Fruit fly (Drosophila melanogaster) whole organism, embryonic: ENCODE measurements around the gene Trim9.

Source experiments
- Atf-2 ChIP-seq: fragments of 200-800 bp; sonication (Bioruptor generic); optimal IDR thresholded peaks from 2 replicates; lab custom pipeline; 2016; ENCODE audit warnings: missing biosample characterization, missing genetic modification characterization
- Awh ChIP-seq: fragments of 200-800 bp; sonication (Bioruptor generic); IDR thresholded peaks from 2 replicates; pipeline ENCODE4, ENCODE4 v1.3.6; 2022; ENCODE audit warnings: missing biosample characterization, missing genetic modification characterization
- BEAF-32 ChIP-seq: fragments of 200-800 bp; sonication (Bioruptor generic); optimal IDR thresholded peaks from 3 replicates; lab custom pipeline; 2017; ENCODE audit warnings: missing biosample characterization, missing genetic modification characterization, mild to moderate bottlenecking, moderate library complexity, missing genetic modification reagents
- CG10543 ChIP-seq: fragments of 200-800 bp; sonication (Bioruptor generic); optimal IDR thresholded peaks from 3 replicates; lab custom pipeline; 2017; ENCODE audit warnings: missing biosample characterization, mild to moderate bottlenecking, missing genetic modification characterization, moderate library complexity
- CG11504 ChIP-seq: fragments of 200-800 bp; sonication (Bioruptor generic); optimal IDR thresholded peaks from 3 replicates; lab custom pipeline; 2019; ENCODE audit warnings: missing biosample characterization, mild to moderate bottlenecking, missing genetic modification characterization, moderate library complexity
- CG12391 ChIP-seq: fragments of 200-800 bp; sonication (Bioruptor generic); optimal IDR thresholded peaks from 3 replicates; lab custom pipeline; 2018; ENCODE audit warnings: missing biosample characterization, mild to moderate bottlenecking, missing genetic modification characterization, moderate library complexity
- CG13296 ChIP-seq: fragments of 200-800 bp; sonication (Bioruptor generic); optimal IDR thresholded peaks from 3 replicates; lab custom pipeline; 2018; ENCODE audit warnings: missing biosample characterization, mild to moderate bottlenecking, missing genetic modification characterization
- CG15479 ChIP-seq: fragments of 200-800 bp; sonication (Bioruptor generic); optimal IDR thresholded peaks from 3 replicates; lab custom pipeline; 2019; ENCODE audit warnings: missing biosample characterization, mild to moderate bottlenecking, missing genetic modification characterization, moderate library complexity
- CG18619 ChIP-seq: fragments of 200-800 bp; sonication (Bioruptor generic); optimal IDR thresholded peaks from 3 replicates; lab custom pipeline; 2017; ENCODE audit warnings: missing biosample characterization, mild to moderate bottlenecking, missing genetic modification characterization
- CG2199 ChIP-seq: fragments of 200-800 bp; sonication (Bioruptor generic); IDR thresholded peaks from 3 replicates; pipeline ENCODE4 v1.3.6; 2022; ENCODE audit warnings: missing biosample characterization, missing genetic modification characterization
- CG34376 ChIP-seq: fragments of 200-800 bp; sonication (Bioruptor generic); optimal IDR thresholded peaks from 2 replicates; lab custom pipeline; 2018; ENCODE audit warnings: missing biosample characterization, mild to moderate bottlenecking, missing genetic modification characterization
- CG42726 ChIP-seq: fragments of 200-800 bp; sonication (Bioruptor generic); IDR thresholded peaks from 2 replicates; pipeline ENCODE4 v1.3.6; 2022; ENCODE audit warnings: missing biosample characterization, missing genetic modification characterization; ENCODE audit not compliant: partially characterized antibody
- CG4820 ChIP-seq: fragments of 200-800 bp; sonication (Bioruptor generic); optimal IDR thresholded peaks from 3 replicates; lab custom pipeline; 2016; ENCODE audit warnings: missing biosample characterization, missing genetic modification characterization
- CG6765 ChIP-seq: fragments of 200-800 bp; sonication (Bioruptor generic); optimal IDR thresholded peaks from 3 replicates; lab custom pipeline; 2017; ENCODE audit warnings: missing biosample characterization, mild to moderate bottlenecking, missing genetic modification characterization
- CG7839 ChIP-seq: fragments of 200-800 bp; sonication (Bioruptor generic); optimal IDR thresholded peaks from 3 replicates; lab custom pipeline; 2018; ENCODE audit warnings: missing biosample characterization, mild to moderate bottlenecking, missing genetic modification characterization, moderate library complexity
- CG8290 ChIP-seq, 3 experiments: fragments of 200-800 bp; sonication (Bioruptor generic); optimal IDR thresholded peaks; 2 replicates each; lab custom pipeline; 2016 to 2019; ENCODE audit warnings: missing biosample characterization in 3 of 3, missing genetic modification characterization in 3 of 3, mild to moderate bottlenecking in 2 of 3, moderate library complexity in 1 of 3
- H15 ChIP-seq: fragments of 200-800 bp; sonication (Bioruptor generic); IDR thresholded peaks from 3 replicates; pipeline ENCODE4 v1.3.6; 2022; ENCODE audit warnings: missing biosample characterization, missing genetic modification characterization
- Hr39 ChIP-seq: fragments of >200 bp; optimal IDR thresholded peaks from 2 replicates; lab custom pipeline; 2017
- Hr78 ChIP-seq, 2 experiments: fragments of 200-800 bp in 1 of 2; fragments of >200 bp in 1 of 2; sonication (Bioruptor generic) in 1 of 2; optimal IDR thresholded peaks; 2 replicates each; lab custom pipeline; 2017 to 2019; ENCODE audit warnings: missing biosample characterization in 2 of 2, missing genetic modification characterization in 2 of 2, mild to moderate bottlenecking in 1 of 2, moderate library complexity in 1 of 2
- Hsf ChIP-seq: fragments of 200-800 bp; sonication (Bioruptor generic); optimal IDR thresholded peaks from 3 replicates; lab custom pipeline; 2016; ENCODE audit warnings: missing biosample characterization, missing genetic modification characterization
- Pdp1 ChIP-seq, 2 experiments: fragments of 200-800 bp; sonication (Bioruptor generic); optimal IDR thresholded peaks; 3 replicates each; lab custom pipeline; 2016; ENCODE audit warnings: missing biosample characterization in 2 of 2, missing genetic modification characterization in 2 of 2, mild to moderate bottlenecking in 1 of 2, moderate library complexity in 1 of 2
- Ravus ChIP-seq: fragments of 200-800 bp; sonication (Bioruptor generic); IDR thresholded peaks from 2 replicates; pipeline ENCODE4 v1.3.6; 2022; ENCODE audit warnings: missing biosample characterization, missing genetic modification characterization
- Six4 ChIP-seq: fragments of 200-800 bp; sonication (Bioruptor generic); optimal IDR thresholded peaks from 2 replicates; lab custom pipeline; 2016; ENCODE audit warnings: missing biosample characterization, missing genetic modification characterization
- ash1 ChIP-seq: fragments of 200-800 bp; sonication (Bioruptor generic); optimal IDR thresholded peaks from 2 replicates; lab custom pipeline; 2018; ENCODE audit warnings: missing biosample characterization, mild to moderate bottlenecking, missing genetic modification characterization
- bigmax ChIP-seq: fragments of 200-800 bp; sonication (Bioruptor generic); optimal IDR thresholded peaks from 2 replicates; lab custom pipeline; 2018; ENCODE audit warnings: missing biosample characterization, mild to moderate bottlenecking, missing genetic modification characterization
- btn ChIP-seq: fragments of 200-800 bp; sonication (Bioruptor generic); optimal IDR thresholded peaks from 2 replicates; lab custom pipeline; 2016; ENCODE audit warnings: missing biosample characterization, missing genetic modification characterization
- chinmo ChIP-seq: fragments of 200-800 bp; sonication (Bioruptor generic); IDR thresholded peaks from 4 replicates; pipeline ENCODE4 v1.3.6; 2022; ENCODE audit warnings: missing biosample characterization, missing genetic modification characterization; ENCODE audit not compliant: partially characterized antibody
- croc ChIP-seq: fragments of 200-800 bp; sonication (Bioruptor generic); conservative IDR thresholded peaks from 3 replicates; pipeline ENCODE4 v1.3.6; 2022; ENCODE audit warnings: missing biosample characterization, missing genetic modification characterization
- cwo ChIP-seq: fragments of 200-800 bp; sonication (Bioruptor generic); optimal IDR thresholded peaks from 3 replicates; lab custom pipeline; 2017; ENCODE audit warnings: missing biosample characterization, missing genetic modification characterization, mild to moderate bottlenecking, moderate library complexity, missing genetic modification reagents
- ewg ChIP-seq: fragments of 200-800 bp; sonication (Bioruptor generic); optimal IDR thresholded peaks from 3 replicates; lab custom pipeline; 2017; ENCODE audit warnings: mild to moderate bottlenecking, missing biosample characterization, missing genetic modification reagents, missing genetic modification characterization
- ftz-f1 ChIP-seq: fragments of 200-800 bp; sonication (Bioruptor generic); optimal IDR thresholded peaks from 2 replicates; lab custom pipeline; 2016; ENCODE audit warnings: missing biosample characterization, missing genetic modification characterization
- klu ChIP-seq: fragments of 200-800 bp; sonication (Bioruptor generic); IDR thresholded peaks from 2 replicates; pipeline ENCODE4 v1.3.6; 2022; ENCODE audit warnings: missing biosample characterization, missing genetic modification characterization
- prd ChIP-seq, 3 experiments: fragments of >200 bp in 2 of 3; fragments of 200-800 bp in 1 of 3; sonication (Bioruptor generic) in 1 of 3; optimal IDR thresholded peaks in 2 of 3; IDR thresholded peaks in 1 of 3; 2 replicates in 2 of 3; 3 replicates in 1 of 3; pipeline versions ENCODE4 v1.3.6 to Lab custom; 2017 to 2022; ENCODE audit warnings: missing biosample characterization in 1 of 3, missing genetic modification characterization in 1 of 3
- pum ChIP-seq: fragments of 200-800 bp; sonication (Bioruptor generic); optimal IDR thresholded peaks from 2 replicates; lab custom pipeline; 2016; ENCODE audit warnings: missing biosample characterization, missing genetic modification characterization
- sima ChIP-seq: fragments of 200-800 bp; sonication (Bioruptor generic); optimal IDR thresholded peaks from 2 replicates; lab custom pipeline; 2016; ENCODE audit warnings: missing biosample characterization, missing genetic modification characterization
- sisA ChIP-seq: fragments of 200-800 bp; sonication (Bioruptor generic); IDR thresholded peaks from 2 replicates; pipeline ENCODE4 v1.3.6; 2022; ENCODE audit warnings: missing biosample characterization, missing genetic modification characterization
- sug ChIP-seq: fragments of 200-800 bp; optimal IDR thresholded peaks from 2 replicates; lab custom pipeline; 2019; ENCODE audit warnings: missing biosample characterization, mild to moderate bottlenecking, missing genetic modification characterization, moderate library complexity
- toy ChIP-seq: fragments of 200-800 bp; sonication (Bioruptor generic); IDR thresholded peaks from 2 replicates; pipeline ENCODE4 v1.3.6; 2022; ENCODE audit warnings: missing biosample characterization, missing genetic modification characterization

Trim9 gene

dm6 chr2L:10526953-10527584, 17.6 kb upstream of the Trim9 start, which contains the start of gene Lip4 (continued):
- TF ChIP-seq Ravus (GFP tag; lab: Robert Waterston, UW), result peak; percentile 42
- no peak for TF ChIP-seq prd (optimal IDR thresholded peaks at IDR 0.05; lab: Kevin White, UChicago)
- TF ChIP-seq prd (GFP tag; IDR thresholded peaks at IDR 0.05; lab: Robert Waterston, UW), result peak; percentile 86
- peak; percentile 81 for TF ChIP-seq CG7839
- TF ChIP-seq CG13296, result peak; percentile 80
- TF ChIP-seq, all 482 proteins: peak for 305

- TF ChIP-seq Awh (GFP tag; lab: Robert Waterston, UW) (0 out of 2 replicates have a peak, but pooled peaks have one; percentile 22), CG6765 (GFP tag; lab: Kevin White, UChicago) (no peak), CG10543 (GFP tag; lab: Kevin White, UChicago) (peak; percentile 23), CG42726 (0 out of 2 replicates have a peak, but pooled peaks have one; percentile 15), toy (GFP tag; lab: Robert Waterston, UW) (no peak), Pdp1 (GFP tag; optimal IDR thresholded peaks at IDR 0.05; lab: Kevin White, UChicago) (peak in 1 of 2 experiments; percentile 77), cwo (peak; percentile 90), CG2199 (GFP tag; lab: Robert Waterston, UW) (peak; percentile 71; the same call in 1 of the 3 replicates), Hr78 (GFP tag; optimal IDR thresholded peaks at IDR 0.05; lab: Kevin White, UChicago) (peak in 1 of 2 experiments; percentile 54), Hr39 (lab: Kevin White, UChicago) (no peak), chinmo (GFP tag; lab: Robert Waterston, UW) (0 out of 4 replicates have a peak, but pooled peaks have one; percentile 32), sug (tag; lab: Kevin White, UChicago) (peak; percentile 97), CG15479 (peak; percentile 48), ftz-f1 (GFP tag; lab: Kevin White, UChicago) (peak; percentile 81), CG34376 (GFP tag; lab: Kevin White, UChicago) (peak; percentile 83), CG11504 (peak; percentile 98)
These were observed 15.7 kb upstream of the Trim9 start for dm6 chr2L:10528984-10529383.

dm6 chr2L:10530089-10530488, 14.6 kb upstream of the Trim9 start:
- TF ChIP-seq ash1 (GFP tag; lab: Kevin White, UChicago) (no peak), CG12391 (tag; lab: Kevin White, UChicago) (no peak), H15 (GFP tag; lab: Robert Waterston, UW) (no peak), CG18619 (no peak), toy (GFP tag; lab: Robert Waterston, UW) (no peak), CG4820 (GFP tag; lab: Kevin White, UChicago) (no peak), BEAF-32 (GFP tag; lab: Kevin White, UChicago) (no peak), croc (GFP tag; lab: Robert Waterston, UW) (no peak), btn (GFP tag; lab: Kevin White, UChicago) (no peak), klu (no peak), Atf-2 (GFP tag; lab: Kevin White, UChicago) (no peak), bigmax (no peak), Six4 (GFP tag; lab: Kevin White, UChicago) (no peak), sisA (GFP tag; lab: Robert Waterston, UW) (no peak), sima (no peak), ewg (GFP tag; lab: Kevin White, UChicago) (no peak), pum (GFP tag; lab: Kevin White, UChicago) (no peak), CG8290 (GFP tag; optimal IDR thresholded peaks at IDR 0.05; lab: Kevin White, UChicago) (no peak), CG8290 (tag; optimal IDR thresholded peaks at IDR 0.05; lab: Kevin White, UChicago) (no peak), Hsf (GFP tag; lab: Kevin White, UChicago) (no peak)
